Worm (Caenorhabditis elegans) whole organism, late embryonic: ENCODE results near the gene hrpl-1.

Experiments
- C08G9.2 ChIP-seq: sonication (generic microtip); optimal IDR thresholded peaks from 2 replicates; lab custom pipeline; 2016; ENCODE audit warnings: mild to moderate bottlenecking, missing genetic modification characterization, moderate library complexity, missing compliant biosample characterization
- F13H6.1 ChIP-seq: sonication (generic microtip); optimal IDR thresholded peaks from 2 replicates; lab custom pipeline; 2016; ENCODE audit warnings: missing genetic modification characterization, missing compliant biosample characterization
- K02D7.2 ChIP-seq: sonication (generic microtip); optimal IDR thresholded peaks from 2 replicates; lab custom pipeline; 2017; ENCODE audit warnings: mild to moderate bottlenecking, missing genetic modification characterization, missing compliant biosample characterization
- K09A11.1 ChIP-seq: sonication (generic microtip); optimal IDR thresholded peaks from 2 replicates; lab custom pipeline; 2017; ENCODE audit warnings: antibody characterized with exemption, mild to moderate bottlenecking, missing genetic modification characterization, missing compliant biosample characterization; ENCODE audit not compliant: insufficient read depth
- T23F11.4 ChIP-seq: fragments of 200-800 bp; sonication (Bioruptor generic); optimal IDR thresholded peaks from 2 replicates; lab custom pipeline; 2018; ENCODE audit warnings: mild to moderate bottlenecking, missing genetic modification characterization, missing compliant biosample characterization
- Y22D7AL.16 ChIP-seq: sonication (generic microtip); optimal IDR thresholded peaks from 2 replicates; lab custom pipeline; 2016; ENCODE audit warnings: missing genetic modification characterization, missing compliant biosample characterization
- ahr-1 ChIP-seq: sonication (generic microtip); optimal IDR thresholded peaks from 2 replicates; lab custom pipeline; 2016; ENCODE audit warnings: missing genetic modification characterization, missing compliant biosample characterization
- ceh-18 ChIP-seq: sonication (generic microtip); optimal IDR thresholded peaks from 2 replicates; lab custom pipeline; 2016; ENCODE audit warnings: missing genetic modification characterization, missing compliant biosample characterization
- ceh-19 ChIP-seq: fragments of 200-800 bp; sonication (Bioruptor generic); optimal IDR thresholded peaks from 2 replicates; lab custom pipeline; 2018; ENCODE audit warnings: mild to moderate bottlenecking, missing genetic modification characterization, missing compliant biosample characterization
- ceh-2 ChIP-seq: sonication (generic microtip); optimal IDR thresholded peaks from 2 replicates; lab custom pipeline; 2016; ENCODE audit warnings: missing genotype, missing genetic modification characterization, missing compliant biosample characterization
- ceh-31 ChIP-seq: sonication (generic microtip); optimal IDR thresholded peaks from 2 replicates; lab custom pipeline; 2016; ENCODE audit warnings: missing genetic modification characterization, missing compliant biosample characterization
- ceh-34 ChIP-seq: sonication (generic microtip); optimal IDR thresholded peaks from 2 replicates; lab custom pipeline; 2016; ENCODE audit warnings: mild to moderate bottlenecking, missing genetic modification characterization, missing compliant biosample characterization
- ceh-45 ChIP-seq: fragments of 200-800 bp; sonication (Bioruptor generic); IDR thresholded peaks from 2 replicates; pipeline ENCODE4 v1.3.6; 2022; ENCODE audit warnings: missing genetic modification reagents, missing genetic modification characterization, missing compliant biosample characterization
- ceh-6 ChIP-seq: fragments of 200-800 bp; sonication (Bioruptor generic); optimal IDR thresholded peaks from 2 replicates; lab custom pipeline; 2018; ENCODE audit warnings: mild to moderate bottlenecking, missing genetic modification characterization, missing compliant biosample characterization
- ceh-9 ChIP-seq: sonication (generic microtip); optimal IDR thresholded peaks from 2 replicates; lab custom pipeline; 2016; ENCODE audit warnings: mild to moderate bottlenecking, missing genetic modification characterization, inconsistent platforms, missing compliant biosample characterization
- dve-1 ChIP-seq: sonication (generic microtip); optimal IDR thresholded peaks from 2 replicates; lab custom pipeline; 2017; ENCODE audit warnings: antibody characterized with exemption, mild to moderate bottlenecking, missing genetic modification characterization, missing compliant biosample characterization
- elt-2 ChIP-seq: sonication (generic microtip); optimal IDR thresholded peaks from 2 replicates; lab custom pipeline; 2016; ENCODE audit warnings: missing genetic modification reagents, missing genetic modification characterization, missing compliant biosample characterization
- ets-4 ChIP-seq: sonication (generic microtip); optimal IDR thresholded peaks from 2 replicates; lab custom pipeline; 2016; ENCODE audit warnings: missing genetic modification characterization, missing compliant biosample characterization
- fax-1 ChIP-seq: sonication (generic microtip); optimal IDR thresholded peaks from 2 replicates; lab custom pipeline; 2016; ENCODE audit warnings: missing genotype, missing genetic modification characterization, missing compliant biosample characterization
- fkh-10 ChIP-seq: fragments of 150-350 bp; optimal IDR thresholded peaks from 2 replicates; lab custom pipeline; 2014; ENCODE audit warnings: missing biosample characterization, missing genetic modification reagents, missing genetic modification characterization
- fkh-6 ChIP-seq: sonication (generic microtip); optimal IDR thresholded peaks from 2 replicates; lab custom pipeline; 2016; ENCODE audit warnings: missing genetic modification characterization, missing compliant biosample characterization
- gmeb-2 ChIP-seq: sonication (generic microtip); optimal IDR thresholded peaks from 2 replicates; lab custom pipeline; 2016; ENCODE audit warnings: missing genetic modification characterization, inconsistent platforms, missing compliant biosample characterization
- hlh-13 ChIP-seq: fragments of 200-800 bp; sonication (Bioruptor generic); optimal IDR thresholded peaks from 2 replicates; lab custom pipeline; 2018; ENCODE audit warnings: mild to moderate bottlenecking, missing genetic modification characterization, missing compliant biosample characterization
- hlh-15 ChIP-seq: sonication (generic microtip); optimal IDR thresholded peaks from 2 replicates; lab custom pipeline; 2016; ENCODE audit warnings: missing genetic modification characterization, missing compliant biosample characterization
- hlh-30 ChIP-seq: sonication (generic microtip); optimal IDR thresholded peaks from 2 replicates; lab custom pipeline; 2017; ENCODE audit warnings: antibody characterized with exemption, missing genetic modification characterization, missing compliant biosample characterization; ENCODE audit not compliant: insufficient read depth
- hlh-6 ChIP-seq: sonication (generic microtip); optimal IDR thresholded peaks from 2 replicates; lab custom pipeline; 2016; ENCODE audit warnings: missing genotype, missing genetic modification characterization, missing compliant biosample characterization
- lim-6 ChIP-seq: sonication (generic microtip); optimal IDR thresholded peaks from 2 replicates; lab custom pipeline; 2016; ENCODE audit warnings: missing genetic modification characterization, missing compliant biosample characterization
- lin-11 ChIP-seq: fragments of 200-800 bp; sonication (Bioruptor generic); optimal IDR thresholded peaks from 2 replicates; lab custom pipeline; 2018; ENCODE audit warnings: mild to moderate bottlenecking, missing genetic modification characterization, missing compliant biosample characterization
- madf-2 ChIP-seq: sonication (generic microtip); optimal IDR thresholded peaks from 2 replicates; lab custom pipeline; 2017; ENCODE audit warnings: missing genetic modification characterization, missing compliant biosample characterization
- mec-3 ChIP-seq: sonication (generic microtip); optimal IDR thresholded peaks from 2 replicates; lab custom pipeline; 2016; ENCODE audit warnings: borderline replicate concordance, missing genetic modification characterization, missing compliant biosample characterization
- nfya-1 ChIP-seq: sonication (generic microtip); optimal IDR thresholded peaks from 2 replicates; lab custom pipeline; 2017; ENCODE audit warnings: missing genetic modification characterization, mild to moderate bottlenecking, missing compliant biosample characterization, antibody characterized with exemption, moderate library complexity
- pag-3 ChIP-seq: sonication (generic microtip); optimal IDR thresholded peaks from 2 replicates; lab custom pipeline; 2016; ENCODE audit warnings: missing compliant biosample characterization, missing genetic modification characterization, borderline replicate concordance
- pha-4 ChIP-seq: fragments of 150-350 bp; optimal IDR thresholded peaks from 2 replicates; lab custom pipeline; 2018; ENCODE audit warnings: missing biosample characterization, missing genetic modification reagents, missing genetic modification characterization
- ref-2 ChIP-seq: sonication (generic microtip); optimal IDR thresholded peaks from 2 replicates; lab custom pipeline; 2016; ENCODE audit warnings: missing genetic modification characterization, missing compliant biosample characterization
- sdc-2 ChIP-seq: sonication (generic microtip); optimal IDR thresholded peaks from 2 replicates; lab custom pipeline; 2016; ENCODE audit warnings: missing genotype, missing genetic modification characterization, missing compliant biosample characterization
- sox-2 ChIP-seq: fragments of 200-800 bp; sonication (Bioruptor generic); IDR thresholded peaks from 2 replicates; pipeline ENCODE4 v1.3.6; 2022; ENCODE audit warnings: missing genetic modification reagents, missing genetic modification characterization, missing compliant biosample characterization
- sox-4 ChIP-seq: sonication (generic microtip); optimal IDR thresholded peaks from 2 replicates; lab custom pipeline; 2017; ENCODE audit warnings: mild to moderate bottlenecking, missing genetic modification characterization, inconsistent platforms, missing compliant biosample characterization
- tbx-2 ChIP-seq: sonication (generic microtip); optimal IDR thresholded peaks from 2 replicates; lab custom pipeline; 2016; ENCODE audit warnings: missing genetic modification characterization, missing compliant biosample characterization
- unc-3 ChIP-seq, 2 experiments: fragments of 200-800 bp in 1 of 2; sonication (Bioruptor generic) in 1 of 2; sonication (generic microtip) in 1 of 2; conservative IDR thresholded peaks in 1 of 2; optimal IDR thresholded peaks in 1 of 2; 2 replicates each; pipeline versions ENCODE4 v1.3.6 to Lab custom; 2016 to 2022; ENCODE audit warnings: missing compliant biosample characterization in 2 of 2, missing genetic modification characterization in 2 of 2, missing genetic modification reagents in 1 of 2
- unc-42 ChIP-seq: sonication (generic microtip); optimal IDR thresholded peaks from 2 replicates; lab custom pipeline; 2016; ENCODE audit warnings: missing genotype, missing genetic modification characterization, missing compliant biosample characterization
- unc-86 ChIP-seq: sonication (generic microtip); optimal IDR thresholded peaks from 2 replicates; lab custom pipeline; 2016; ENCODE audit warnings: missing genetic modification characterization, missing compliant biosample characterization
- zip-5 ChIP-seq: sonication (generic microtip); optimal IDR thresholded peaks from 2 replicates; lab custom pipeline; 2016; ENCODE audit warnings: missing genetic modification characterization, missing compliant biosample characterization
- ztf-16 ChIP-seq: sonication (generic microtip); optimal IDR thresholded peaks from 2 replicates; lab custom pipeline; 2017; ENCODE audit warnings: missing genetic modification characterization, missing compliant biosample characterization

The hrpl-1 gene

ce11 chrII:6913309-6913708 is 14.8 kb downstream of the hrpl-1 start, which contains the start of gene cyn-10 (continued):
- TF ChIP-seq K09A11.1 (no peak), ref-2 (tag; lab: Kevin White, UChicago) (peak; percentile 89), ets-4 (peak; percentile 89), ceh-45 (GFP tag; lab: Robert Waterston, UW) (no peak), T23F11.4 (no peak), gmeb-2 (tag; lab: Kevin White, UChicago) (peak; percentile 50), Y22D7AL.16 (tag; lab: Kevin White, UChicago) (no peak), sox-4 (tag; lab: Kevin White, UChicago) (no peak), tbx-2 (tag; lab: Kevin White, UChicago) (peak; percentile 89), nfya-1 (no peak), ceh-18 (tag; lab: Kevin White, UChicago) (peak; percentile 22), ceh-2 (tag; lab: Kevin White, UChicago) (peak; percentile 95), ceh-9 (tag; lab: Kevin White, UChicago) (no peak), lin-11 (no peak), ceh-19 (GFP tag; lab: Kevin White, UChicago) (peak; percentile 5), ztf-16 (tag; lab: Kevin White, UChicago) (peak; percentile 39), ceh-6 (peak; percentile 16), zip-5 (peak; percentile 84), fax-1 (tag; lab: Kevin White, UChicago) (peak; percentile 69), lim-6 (tag; lab: Kevin White, UChicago) (peak; percentile 66), ceh-31 (tag; lab: Kevin White, UChicago) (peak; percentile 95), elt-2 (tag; lab: Kevin White, UChicago) (peak; percentile 61), unc-3 (GFP tag; conservative IDR thresholded peaks at IDR 0.05; lab: Robert Waterston, UW) (peak; percentile 61), unc-3 (tag; optimal IDR thresholded peaks at IDR 0.05; lab: Kevin White, UChicago) (peak; percentile 21), K02D7.2 (no peak), sox-2 (GFP tag; lab: Robert Waterston, UW) (0 out of 2 replicates have a peak, but pooled peaks have one; percentile 16), unc-86 (peak; percentile 42), hlh-15 (tag; lab: Kevin White, UChicago) (no peak), dve-1 (tag; lab: Kevin White, UChicago) (no peak), pag-3 (tag; lab: Kevin White, UChicago) (no peak), pha-4 (no peak), fkh-6 (peak; percentile 55), sdc-2 (no peak), hlh-13 (GFP tag; lab: Kevin White, UChicago) (peak; percentile 44), mec-3 (tag; lab: Kevin White, UChicago) (peak; percentile 67)
- TF ChIP-seq, all 69 proteins: peak for 35

DNA sequence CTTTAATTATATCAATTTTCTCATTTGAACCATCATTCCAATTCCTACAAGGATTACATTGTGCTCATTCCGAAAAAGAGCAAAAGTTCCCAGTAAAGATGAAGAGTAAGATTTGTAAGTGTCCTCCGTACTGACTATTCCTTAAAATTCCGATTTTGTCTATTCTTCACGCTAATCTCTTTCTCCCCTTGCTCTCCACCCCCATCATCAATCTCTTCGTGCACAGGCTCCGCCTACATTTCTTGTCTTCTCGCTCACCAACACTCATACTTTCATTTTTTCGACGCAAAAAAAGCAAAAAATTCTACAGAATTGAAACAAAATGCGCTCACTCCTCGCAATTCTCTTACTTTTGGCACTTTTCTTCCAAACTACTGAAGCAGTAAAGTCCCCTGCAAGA is 17.3 kb downstream of the hrpl-1 start, which contains the start of gene B0252.8:
B0252.8 (plus strand) TSS at position 292 of the 400 bp plus-strand sequence.
- TF ChIP-seq unc-3 (GFP tag; conservative IDR thresholded peaks at IDR 0.05; lab: Robert Waterston, UW) (no peak), unc-3 (tag; optimal IDR thresholded peaks at IDR 0.05; lab: Kevin White, UChicago) (no peak), ceh-34 (tag; lab: Kevin White, UChicago) (no peak), ceh-18 (tag; lab: Kevin White, UChicago) (no peak), madf-2 (tag; lab: Kevin White, UChicago) (no peak), ahr-1 (tag; lab: Kevin White, UChicago) (no peak), ceh-9 (tag; lab: Kevin White, UChicago) (no peak)
- TF ChIP-seq, all 69 proteins: peak for 0

ce11 chrII:6917710-6918109 is 19.2 kb downstream of the hrpl-1 start, which contains the start of gene B0252.11:
TSS of gene B0252.11 (minus strand) at chrII:6917810.
- TF ChIP-seq ztf-16 (tag; lab: Kevin White, UChicago): no peak
- no peak for TF ChIP-seq ceh-9 (tag; lab: Kevin White, UChicago)
- TF ChIP-seq ahr-1 (tag; lab: Kevin White, UChicago): no peak
- no peak for TF ChIP-seq fkh-10
- no peak for TF ChIP-seq C08G9.2
- TF ChIP-seq ceh-19 (GFP tag; lab: Kevin White, UChicago): no peak
- TF ChIP-seq sdc-2: no peak
- no peak for TF ChIP-seq unc-3 (GFP tag; conservative IDR thresholded peaks at IDR 0.05; lab: Robert Waterston, UW)
- no peak for TF ChIP-seq unc-3 (tag; optimal IDR thresholded peaks at IDR 0.05; lab: Kevin White, UChicago)
- TF ChIP-seq F13H6.1: no peak
- TF ChIP-seq ceh-6: no peak
- no peak for TF ChIP-seq hlh-6 (tag; lab: Kevin White, UChicago)
- TF ChIP-seq zip-5: no peak
- no peak for TF ChIP-seq Y22D7AL.16 (tag; lab: Kevin White, UChicago)
- TF ChIP-seq hlh-30: no peak
- no peak for TF ChIP-seq dve-1 (tag; lab: Kevin White, UChicago)
- no peak for TF ChIP-seq unc-86
- no peak for TF ChIP-seq unc-42
- no peak for TF ChIP-seq ref-2 (tag; lab: Kevin White, UChicago)
